Worm (Caenorhabditis elegans) whole organism, L2 larva: ENCODE data around the gene T01G5.6.

Experiments used
- elt-3 ChIP-seq: sonication (generic microtip); optimal IDR thresholded peaks from 2 replicates; lab custom pipeline; 2017; ENCODE audit warnings: missing biosample characterization, missing genetic modification characterization
- snpc-4 ChIP-seq: fragments of 150-350 bp; optimal IDR thresholded peaks from 2 replicates; lab custom pipeline; 2014; ENCODE audit warnings: missing biosample characterization, missing genetic modification characterization

DNA sequence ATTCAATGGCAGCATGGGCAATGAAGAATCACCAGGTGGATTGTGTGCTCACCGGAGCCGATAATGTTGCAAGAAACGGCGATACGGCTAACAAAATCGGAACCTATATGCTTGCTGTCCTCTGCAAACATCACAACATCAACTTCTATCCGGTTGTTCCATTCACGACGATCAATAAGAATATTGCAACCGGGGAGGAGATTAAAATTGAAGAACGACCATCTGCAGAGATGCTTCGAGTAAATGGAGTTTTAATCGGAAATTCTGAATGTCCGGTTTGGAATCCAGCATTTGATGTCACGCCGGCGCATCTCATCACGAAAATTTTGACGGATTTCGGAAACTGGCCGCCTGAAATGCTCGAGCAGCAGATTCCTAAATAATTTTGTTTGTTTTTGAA is 30.2 kb downstream of the T01G5.6 start:
- no peak for TF ChIP-seq elt-3
- no peak for TF ChIP-seq snpc-4
